Fruit fly (Drosophila melanogaster) whole organism, larva: ENCODE results near the gene CG2611.

Experiments
- noc ChIP-seq: fragments of 200-800 bp; sonication (Bioruptor generic); optimal IDR thresholded peaks from 3 replicates; lab custom pipeline; 2019; ENCODE audit warnings: missing biosample characterization, mild to moderate bottlenecking, missing genetic modification characterization, moderate library complexity

Gene CG2611

dm6 chr2L:20674718-20675117 lies 24.7 kb downstream of the CG2611 start:
- no peak for TF ChIP-seq noc (tag; lab: Kevin White, UChicago)

- TF ChIP-seq noc (tag; lab: Kevin White, UChicago), result no peak
These were observed 25.9 kb downstream of the CG2611 start, which contains the start of the genes CG31678 and IKKepsilon for dm6 chr2L:20675875-20676274. TSS of gene CG31678 (minus strand) at chr2L:20675941. TSS of gene IKKepsilon (plus strand) at chr2L:20676045.

DNA sequence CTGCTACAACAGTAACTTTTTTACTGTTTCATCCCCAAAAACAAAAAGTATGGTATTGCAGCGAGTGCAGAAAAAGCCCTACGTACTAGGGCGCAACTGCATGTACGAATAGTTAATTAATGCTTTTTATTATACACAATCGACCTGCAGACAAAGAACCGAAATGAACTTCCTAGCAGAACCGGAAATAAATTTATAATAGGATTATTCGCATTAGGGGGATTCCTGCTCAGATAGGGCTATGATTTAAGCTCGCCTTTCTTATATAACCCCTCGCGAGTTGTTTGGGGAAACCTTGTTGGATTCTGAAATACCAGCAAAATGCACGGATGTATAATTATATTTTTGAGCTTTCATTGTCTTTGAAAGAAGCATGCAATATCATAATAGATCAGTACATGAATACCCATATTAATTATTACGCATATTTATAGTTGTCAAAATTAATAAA lies 31.7 kb downstream of the CG2611 start, which contains the start of gene Cen:
TSS of gene Cen (minus strand) at position 199 of the 451 bp plus-strand sequence.
- peak; percentile 6 for TF ChIP-seq noc (tag; lab: Kevin White, UChicago)

dm6 chr2L:20682136-20682733 lies 32.2 kb downstream of the CG2611 start, which contains the start of gene CG2617:
TSS of gene CG2617 (plus strand) at chr2L:20682368.
- no peak for TF ChIP-seq noc (tag; lab: Kevin White, UChicago)

dm6 chr2L:20688722-20689121 lies 38.7 kb downstream of the CG2611 start:
- no peak for TF ChIP-seq noc (tag; lab: Kevin White, UChicago)

DNA sequence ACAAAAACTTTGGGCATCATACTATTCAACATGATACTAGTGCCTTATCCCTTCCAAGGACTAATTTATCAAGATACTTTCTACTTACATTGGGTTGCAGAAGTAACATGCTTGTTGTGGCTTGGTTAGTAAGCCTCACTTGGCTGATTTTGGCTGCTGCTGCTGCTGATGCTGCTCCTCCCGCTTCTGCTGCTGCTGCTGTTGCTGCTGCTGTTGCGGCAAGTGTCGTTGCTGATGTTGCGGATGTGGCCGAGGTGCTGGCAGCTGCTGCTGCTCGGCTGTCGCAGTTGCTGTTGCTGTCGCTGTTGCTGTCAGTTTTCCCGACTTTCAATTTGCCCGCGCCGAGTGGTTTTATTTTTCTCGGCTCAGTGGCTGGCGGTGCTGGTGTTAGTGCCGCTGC lies 40.1 kb downstream of the CG2611 start:
- no peak for TF ChIP-seq noc (tag; lab: Kevin White, UChicago)

dm6 chr2L:20695066-20695465 lies 45.1 kb downstream of the CG2611 start:
- TF ChIP-seq noc (tag; lab: Kevin White, UChicago), result no peak
